Worm (Caenorhabditis elegans) whole organism, dauer: ENCODE results near the gene glc-4.

Experiments
- unc-62 ChIP-seq: sonication (generic microtip); optimal IDR thresholded peaks from 2 replicates; lab custom pipeline; 2017; ENCODE audit warnings: missing biosample characterization, missing genetic modification reagents, missing genetic modification characterization

Gene glc-4

ce11 chrII:7147550-7147949 is 27.2 kb downstream of the glc-4 start:
- TF ChIP-seq unc-62, result no peak

ce11 chrII:7146240-7146639 is 28.5 kb downstream of the glc-4 start:
- TF ChIP-seq unc-62, result no peak

- TF ChIP-seq unc-62, result no peak
These were observed 30.4 kb downstream of the glc-4 start, which contains the start of gene npr-31 for ce11 chrII:7144307-7144706. TSS of gene npr-31 (plus strand) at chrII:7144607.

- no peak for TF ChIP-seq unc-62
These were observed 35.7 kb downstream of the glc-4 start for ce11 chrII:7139064-7139463.

- TF ChIP-seq unc-62, result no peak
These were observed 42.7 kb downstream of the glc-4 start, which contains the start of the genes T07F8.4 and gld-3 for ce11 chrII:7131871-7132693. TSS of gene T07F8.4 (minus strand) at chrII:7132032. TSS of gene gld-3 (plus strand) at chrII:7132643.

- TF ChIP-seq unc-62, result no peak
These were observed 48.3 kb downstream of the glc-4 start, which contains the start of gene F10E7.1 for ce11 chrII:7126457-7126856. TSS of gene F10E7.1 (plus strand) at chrII:7126757.

- no peak for TF ChIP-seq unc-62
These were observed 51.9 kb downstream of the glc-4 start, which contains the start of gene F10E7.11 for ce11 chrII:7122661-7123418. TSS of gene F10E7.11 (minus strand) at chrII:7122892.
